Worm (Caenorhabditis elegans) whole organism, early embryonic: ENCODE measurements around the gene W04E12.4.

Experiments used
- ama-1 ChIP-seq: fragments of 150-350 bp; optimal IDR thresholded peaks from 2 replicates; lab custom pipeline; 2014
- ceh-36 ChIP-seq: sonication (generic microtip); optimal IDR thresholded peaks from 2 replicates; lab custom pipeline; 2016; ENCODE audit warnings: missing genetic modification characterization, inconsistent platforms, missing compliant biosample characterization
- hmbx-1 ChIP-seq: sonication (generic microtip); optimal IDR thresholded peaks from 2 replicates; lab custom pipeline; 2016; ENCODE audit warnings: mild to moderate bottlenecking, missing genetic modification characterization, missing compliant biosample characterization
- scrt-1 ChIP-seq: fragments of 200-800 bp; sonication (Bioruptor generic); IDR thresholded peaks from 2 replicates; pipeline ENCODE4 v1.3.6; 2022; ENCODE audit warnings: missing genetic modification characterization, missing compliant biosample characterization
- tbx-37 ChIP-seq: fragments of 200-800 bp; sonication (Bioruptor generic); conservative IDR thresholded peaks from 2 replicates; pipeline ENCODE4 v1.3.6; 2022; ENCODE audit warnings: missing genetic modification reagents, missing genetic modification characterization, missing compliant biosample characterization

DNA sequence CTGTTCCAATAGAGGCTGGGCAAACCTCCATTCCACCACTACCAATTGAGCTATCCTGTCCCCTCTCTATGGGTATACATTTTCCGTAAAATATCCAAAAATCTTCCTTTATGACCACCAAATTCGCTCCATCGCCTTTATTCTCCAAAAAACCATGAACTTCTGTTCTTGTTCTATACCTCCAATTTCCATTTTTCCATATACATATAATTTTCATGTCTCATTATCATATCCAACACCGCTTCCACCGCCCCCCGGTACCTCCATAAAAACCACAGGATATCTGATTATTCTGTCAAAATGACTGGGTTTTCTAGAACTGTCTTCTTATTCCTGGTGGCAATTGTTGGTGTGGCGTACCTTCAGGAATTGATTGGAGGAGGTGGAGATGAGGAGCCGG is 27.6 kb upstream of the W04E12.4 start, which contains the start of gene Y43F8C.17:
- TF ChIP-seq ama-1 (no peak), ceh-36 (tag; lab: Kevin White, UChicago) (no peak), hmbx-1 (tag; lab: Kevin White, UChicago) (no peak), scrt-1 (GFP tag; lab: Robert Waterston, UW) (no peak), tbx-37 (GFP tag; lab: Robert Waterston, UW) (no peak)
